Fruit fly (Drosophila melanogaster): ENCODE data around the gene CG11037.

The CG11037 gene

DNA sequence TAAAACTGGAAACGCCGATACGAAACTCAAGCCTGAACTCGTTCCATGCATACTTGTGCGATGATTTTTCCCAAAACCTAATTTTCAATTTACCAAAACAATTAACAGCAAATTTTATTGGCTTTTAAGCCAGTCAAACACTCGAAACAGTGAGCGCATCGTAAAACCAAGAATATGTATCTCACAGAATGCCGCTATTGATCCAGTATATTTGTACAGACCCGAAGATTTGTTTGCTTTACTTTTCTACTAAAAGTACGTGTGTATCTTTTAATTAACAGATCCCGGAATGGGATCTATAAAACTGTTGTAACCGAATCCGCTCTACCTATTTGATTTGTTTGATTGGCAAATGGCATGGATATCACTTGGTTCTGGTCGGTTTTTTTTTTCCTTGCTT, 7.1 kb downstream of the CG11037 start (continued):
- TF ChIP-seq Drgx (GFP tag; IDR thresholded peaks at IDR 0.05): no peak
- no peak for TF ChIP-seq da (GFP tag; optimal IDR thresholded peaks at IDR 0.05)
- no peak for TF ChIP-seq trem (tag; optimal IDR thresholded peaks at IDR 0.05)
- no peak for TF ChIP-seq BtbVII (GFP tag; optimal IDR thresholded peaks at IDR 0.05)
- TF ChIP-seq CG8359 (GFP tag; optimal IDR thresholded peaks at IDR 0.05; ENCODE audit: borderline replicate concordance): no peak
- no peak for TF ChIP-seq scrt (GFP tag; optimal IDR thresholded peaks at IDR 0.05)
- TF ChIP-seq CG11723 (GFP tag; optimal IDR thresholded peaks at IDR 0.05): no peak
- peak; percentile 5 for TF ChIP-seq Meics (GFP tag; optimal IDR thresholded peaks at IDR 0.05)
- TF ChIP-seq CG3726 (GFP tag; IDR thresholded peaks at IDR 0.05): no peak
- TF ChIP-seq CG2129 (GFP tag; IDR thresholded peaks at IDR 0.05; ENCODE audit: partially characterized antibody): no peak
- TF ChIP-seq CG6254 (GFP tag; optimal IDR thresholded peaks at IDR 0.05): no peak
- TF ChIP-seq Vsx1 (GFP tag; optimal IDR thresholded peaks at IDR 0.05): no peak
- TF ChIP-seq gro (GFP tag; optimal IDR thresholded peaks at IDR 0.05): no peak
- no peak for TF ChIP-seq bab2 (GFP tag; optimal IDR thresholded peaks at IDR 0.05)
- no peak for TF ChIP-seq Dbx (GFP tag; IDR thresholded peaks at IDR 0.05)
- peak; percentile 7; the same call in 1 of the 2 replicates for TF ChIP-seq CG31441 (GFP tag; IDR thresholded peaks at IDR 0.05)
- no peak for TF ChIP-seq Lhr (GFP tag; optimal IDR thresholded peaks at IDR 0.05)
- no peak for TF ChIP-seq Dref (GFP tag; IDR thresholded peaks at IDR 0.05)
- no peak for TF ChIP-seq lmd (GFP tag; IDR thresholded peaks at IDR 0.05)
- TF ChIP-seq fu2 (GFP tag; optimal IDR thresholded peaks at IDR 0.05): no peak
- TF ChIP-seq Poxn (GFP tag; IDR thresholded peaks at IDR 0.05): no peak
- TF ChIP-seq CG13123 (GFP tag; optimal IDR thresholded peaks at IDR 0.05): no peak
- no peak for TF ChIP-seq eyg (GFP tag; optimal IDR thresholded peaks at IDR 0.05)
- peak; percentile 12 for TF ChIP-seq tio (GFP tag; optimal IDR thresholded peaks at IDR 0.05)
- no peak for TF ChIP-seq Rfx (GFP tag; IDR thresholded peaks at IDR 0.05)
- no peak for TF ChIP-seq Adf1 (GFP tag; IDR thresholded peaks at IDR 0.05)
- no peak for TF ChIP-seq Hand (GFP tag; optimal IDR thresholded peaks at IDR 0.05)
- no peak for TF ChIP-seq Bteb2 (GFP tag; optimal IDR thresholded peaks at IDR 0.05)
- TF ChIP-seq sima (GFP tag; optimal IDR thresholded peaks at IDR 0.05): no peak
- peak; percentile 22 for TF ChIP-seq CG2116 (GFP tag; optimal IDR thresholded peaks at IDR 0.05)
- no peak for TF ChIP-seq gce (GFP tag; IDR thresholded peaks at IDR 0.05)
- TF ChIP-seq slp2 (GFP tag; optimal IDR thresholded peaks at IDR 0.05): no peak
- no peak for TF ChIP-seq nom (GFP tag; optimal IDR thresholded peaks at IDR 0.05)
- peak; percentile 13 for TF ChIP-seq Spps (tag; optimal IDR thresholded peaks at IDR 0.05)
- TF ChIP-seq HmgZ (tag; optimal IDR thresholded peaks at IDR 0.05): no peak
- TF ChIP-seq Bgb (GFP tag; IDR thresholded peaks at IDR 0.05; ENCODE audit: partially characterized antibody): no peak
- TF ChIP-seq CG17802 (tag; optimal IDR thresholded peaks at IDR 0.05): no peak
- no peak for TF ChIP-seq ham (GFP tag; IDR thresholded peaks at IDR 0.05)
- no peak for TF ChIP-seq ara (GFP tag; IDR thresholded peaks at IDR 0.05)
- no peak for TF ChIP-seq CG10321 (GFP tag; IDR thresholded peaks at IDR 0.05)
- TF ChIP-seq CG4707 (GFP tag; optimal IDR thresholded peaks at IDR 0.05): peak; percentile 48
- peak; percentile 71 for TF ChIP-seq CG33557 (GFP tag; optimal IDR thresholded peaks at IDR 0.05)
- TF ChIP-seq Side (GFP tag; optimal IDR thresholded peaks at IDR 0.05): no peak
- no peak for TF ChIP-seq Eip74EF (GFP tag; optimal IDR thresholded peaks at IDR 0.05)
- no peak for TF ChIP-seq wdn (GFP tag; IDR thresholded peaks at IDR 0.05)
- no peak for TF ChIP-seq CG30431 (GFP tag; optimal IDR thresholded peaks at IDR 0.05)
- no peak for TF ChIP-seq Atf-2 (GFP tag; optimal IDR thresholded peaks at IDR 0.05)
- TF ChIP-seq cwo (GFP tag; optimal IDR thresholded peaks at IDR 0.05): no peak
- TF ChIP-seq CG18599 (GFP tag; optimal IDR thresholded peaks at IDR 0.05): no peak
- TF ChIP-seq Abd-B (GFP tag; optimal IDR thresholded peaks at IDR 0.05): no peak
- peak; percentile 85 for TF ChIP-seq sens (GFP tag)
- TF ChIP-seq Sox102F (GFP tag; optimal IDR thresholded peaks at IDR 0.05): no peak
